Worm (Caenorhabditis elegans): ENCODE measurements around the gene dyf-6.

dyf-6 gene

DNA sequence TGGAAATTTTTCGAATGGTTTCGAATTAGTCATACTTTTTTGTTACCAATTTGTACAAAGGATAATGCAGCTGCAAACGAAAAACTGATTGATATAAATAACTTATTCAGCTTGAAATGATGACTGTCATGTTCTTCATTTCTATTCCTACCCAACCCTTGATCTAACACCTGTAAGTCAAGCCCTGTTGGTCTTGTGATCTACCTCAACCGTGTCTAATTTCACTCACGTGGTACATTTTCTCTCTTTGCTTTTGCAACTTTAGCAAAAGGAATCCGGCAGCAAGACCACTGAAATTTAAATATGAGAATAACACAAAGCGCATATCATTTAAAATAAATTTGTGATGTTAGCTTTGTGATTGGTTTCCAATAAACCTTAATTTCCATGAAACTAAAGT is 17.7 kb upstream of the dyf-6 start:
- TF ChIP-seq hmg-1.2 (GFP tag; IDR thresholded peaks at IDR 0.05) (no peak), lsl-1 (GFP tag; optimal IDR thresholded peaks at IDR 0.05) (no peak), somi-1 (GFP tag; optimal IDR thresholded peaks at IDR 0.05) (no peak), aptf-2 (GFP tag; conservative IDR thresholded peaks at IDR 0.05) (no peak), B0336.3 (GFP tag; IDR thresholded peaks at IDR 0.05) (no peak), nhr-90 (tag; optimal IDR thresholded peaks at IDR 0.05) (no peak), C06A6.2 (GFP tag; conservative IDR thresholded peaks at IDR 0.05) (no peak), hrde-1 (tag; optimal IDR thresholded peaks at IDR 0.05; ENCODE audit: borderline replicate concordance) (no peak)

DNA sequence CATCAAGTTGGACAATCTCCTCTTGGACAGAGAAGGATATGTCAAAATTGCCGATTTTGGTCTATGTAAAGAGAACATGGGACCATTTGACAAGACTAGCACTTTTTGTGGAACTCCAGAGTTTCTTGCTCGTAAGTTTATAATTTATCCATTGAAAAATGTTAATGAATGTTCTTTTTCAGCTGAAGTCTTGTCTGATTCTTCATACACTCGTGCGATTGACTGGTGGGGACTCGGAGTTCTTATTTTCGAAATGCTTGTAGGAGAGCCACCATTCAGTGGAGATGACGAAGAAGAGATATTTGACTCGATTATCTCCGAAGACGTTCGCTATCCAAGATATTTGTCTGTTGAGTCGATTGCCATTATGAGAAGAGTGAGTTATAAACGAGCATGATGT is 14.8 kb upstream of the dyf-6 start:
- TF ChIP-seq nhr-27 (tag; optimal IDR thresholded peaks at IDR 0.05), result no peak
- TF ChIP-seq tbp1 (GFP tag; optimal IDR thresholded peaks at IDR 0.05), result no peak
- no peak for TF ChIP-seq Y95B8A.8 (GFP tag; IDR thresholded peaks at IDR 0.05)
- TF ChIP-seq lin-35 (GFP tag; optimal IDR thresholded peaks at IDR 0.05), result no peak
- TF ChIP-seq dpl-1 (GFP tag; optimal IDR thresholded peaks at IDR 0.05), result no peak

- peak; percentile 45 for TF ChIP-seq chd-7 (tag; optimal IDR thresholded peaks at IDR 0.05)
- peak; percentile 39; the same call in 1 of the 2 replicates for TF ChIP-seq egrh-3 (GFP tag; IDR thresholded peaks at IDR 0.05)
- TF ChIP-seq zfh-2 (GFP tag; conservative IDR thresholded peaks at IDR 0.05), result peak; percentile 43; the same call in 1 of the 2 replicates
- TF ChIP-seq dox-1 (GFP tag; IDR thresholded peaks at IDR 0.05), result peak; percentile 30; the same call in 1 of the 2 replicates
- TF ChIP-seq madf-8 (GFP tag; conservative IDR thresholded peaks at IDR 0.05), result no peak
- TF ChIP-seq nhr-80 (tag; optimal IDR thresholded peaks at IDR 0.05), result peak; percentile 21
- no peak for TF ChIP-seq lsl-1 (GFP tag; optimal IDR thresholded peaks at IDR 0.05)
- TF ChIP-seq F57C9.4 (tag; optimal IDR thresholded peaks at IDR 0.05), result no peak
- no peak for TF ChIP-seq C17E4.6 (GFP tag; IDR thresholded peaks at IDR 0.05)
- TF ChIP-seq madf-3 (GFP tag; IDR thresholded peaks at IDR 0.05), result no peak
- TF ChIP-seq nfya-2 (GFP tag; IDR thresholded peaks at IDR 0.05), result no peak
- no peak for TF ChIP-seq ceh-40 (GFP tag; IDR thresholded peaks at IDR 0.05)
Measured at ce11 chrX:10396509-10397292, 10.4 kb upstream of the dyf-6 start, which contains the start of gene pkn-1. Gene pkn-1 (plus strand): TSS chrX:10397242.

DNA sequence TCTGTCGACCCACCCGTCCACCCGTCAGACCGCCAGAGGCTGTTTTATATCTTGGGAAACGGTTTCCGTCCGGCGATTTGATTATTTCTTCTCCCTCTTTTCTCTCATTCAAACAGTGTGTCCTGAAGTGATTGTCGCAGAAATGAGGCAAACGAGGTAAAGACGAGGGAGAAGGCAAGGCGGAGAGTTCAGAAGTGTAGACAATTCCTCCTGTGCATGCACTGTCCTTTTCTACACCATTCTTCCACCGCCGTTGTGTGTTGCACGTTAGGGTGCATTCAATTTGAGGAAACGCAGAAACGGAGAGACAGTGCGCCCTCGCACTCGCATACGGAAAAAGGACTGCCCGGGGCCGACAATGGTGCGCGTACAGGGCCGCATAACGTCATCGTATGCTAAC is 9.4 kb upstream of the dyf-6 start:
- no peak for TF ChIP-seq let-607 (tag; optimal IDR thresholded peaks at IDR 0.05)
- TF ChIP-seq mxl-1 (tag; optimal IDR thresholded peaks at IDR 0.05), result no peak
- TF ChIP-seq attf-5 (GFP tag; optimal IDR thresholded peaks at IDR 0.05), result peak; percentile 3
- no peak for TF ChIP-seq gei-17 (GFP tag; optimal IDR thresholded peaks at IDR 0.05)
- TF ChIP-seq ceh-40 (GFP tag; IDR thresholded peaks at IDR 0.05), result no peak
- TF ChIP-seq ZK185.1 (tag; optimal IDR thresholded peaks at IDR 0.05; ENCODE audit: poor library complexity, severe bottlenecking), result no peak
- no peak for TF ChIP-seq T26A5.8 (tag; optimal IDR thresholded peaks at IDR 0.05)
- TF ChIP-seq sptf-2 (GFP tag; optimal IDR thresholded peaks at IDR 0.05), result no peak
- no peak for TF ChIP-seq ztf-18 (tag; optimal IDR thresholded peaks at IDR 0.05)
- TF ChIP-seq F52B5.7 (tag; optimal IDR thresholded peaks at IDR 0.05), result no peak
- TF ChIP-seq rec-8 (tag; optimal IDR thresholded peaks at IDR 0.05), result no peak
- no peak for TF ChIP-seq Y95B8A.8 (GFP tag; IDR thresholded peaks at IDR 0.05)
- TF ChIP-seq somi-1 (GFP tag; optimal IDR thresholded peaks at IDR 0.05), result no peak
- no peak for TF ChIP-seq snpc-4 (GFP tag; optimal IDR thresholded peaks at IDR 0.05)
- TF ChIP-seq snpc-4 (tag; optimal IDR thresholded peaks at IDR 0.05), result no peak
- no peak for TF ChIP-seq B0336.3 (GFP tag; IDR thresholded peaks at IDR 0.05)
- no peak for TF ChIP-seq lsl-1 (GFP tag; optimal IDR thresholded peaks at IDR 0.05)
- TF ChIP-seq ztf-28 (GFP tag; IDR thresholded peaks at IDR 0.05), result no peak
- no peak for TF ChIP-seq ccch-3 (GFP tag; optimal IDR thresholded peaks at IDR 0.05)
- no peak for TF ChIP-seq C06A6.2 (GFP tag; conservative IDR thresholded peaks at IDR 0.05)
- TF ChIP-seq nfya-1 (tag; optimal IDR thresholded peaks at IDR 0.05; ENCODE audit: borderline replicate concordance, insufficient read depth), result no peak
- TF ChIP-seq tbp1 (GFP tag; optimal IDR thresholded peaks at IDR 0.05), result no peak
- no peak for TF ChIP-seq F33H1.4 (GFP tag; IDR thresholded peaks at IDR 0.05)
- TF ChIP-seq F10E7.11 (tag; optimal IDR thresholded peaks at IDR 0.05), result no peak
- 0 out of 2 replicates have a peak, but pooled peaks have one; percentile 20 for TF ChIP-seq nfyb-1 (GFP tag; IDR thresholded peaks at IDR 0.05)
- peak; percentile 81 for TF ChIP-seq nhr-80 (tag; optimal IDR thresholded peaks at IDR 0.05)

Measured in whole organism, young adult.